Fruit fly (Drosophila melanogaster): ENCODE data around the gene hng3.

The hng3 gene

dm6 chr3L:711839-712553 lies 43.3 kb downstream of the hng3 start, which contains the start of gene CG13896 (continued):
- TF ChIP-seq bbx (GFP tag; IDR thresholded peaks at IDR 0.05; ENCODE audit: partially characterized antibody) = peak; percentile 70
- TF ChIP-seq corto (GFP tag; optimal IDR thresholded peaks at IDR 0.05) = peak; percentile 30
- TF ChIP-seq CG1832 (GFP tag; optimal IDR thresholded peaks at IDR 0.05) = no peak
- TF ChIP-seq Dref (GFP tag; IDR thresholded peaks at IDR 0.05) = peak; percentile 54
- TF ChIP-seq CG9797 (GFP tag; optimal IDR thresholded peaks at IDR 0.05) = peak; percentile 21
- TF ChIP-seq Med (GFP tag) = peak; percentile 99
- TF ChIP-seq Abd-B (GFP tag; optimal IDR thresholded peaks at IDR 0.05) = peak; percentile 77
- TF ChIP-seq pita (GFP tag; optimal IDR thresholded peaks at IDR 0.05) = peak; percentile 61
- TF ChIP-seq CG15269 (tag; optimal IDR thresholded peaks at IDR 0.05) = peak; percentile 76
- peak; percentile 77 for TF ChIP-seq CG2889 (GFP tag; IDR thresholded peaks at IDR 0.05)
- TF ChIP-seq Xbp1 (GFP tag; optimal IDR thresholded peaks at IDR 0.05) = peak; percentile 97
- no peak for TF ChIP-seq CG10321 (GFP tag; IDR thresholded peaks at IDR 0.05)
- TF ChIP-seq CG15696 (tag; optimal IDR thresholded peaks at IDR 0.05) = peak; percentile 86
- TF ChIP-seq zfh2 (GFP tag; optimal IDR thresholded peaks at IDR 0.05) = peak; percentile 76
- 0 out of 2 replicates have a peak, but pooled peaks have one; percentile 24 for TF ChIP-seq aop (GFP tag; IDR thresholded peaks at IDR 0.05)
- peak; percentile 2 for TF ChIP-seq Sry-β (GFP tag; optimal IDR thresholded peaks at IDR 0.05)
- TF ChIP-seq yki (optimal IDR thresholded peaks at IDR 0.05) = no peak
- TF ChIP-seq pb (GFP tag; optimal IDR thresholded peaks at IDR 0.05) = peak; percentile 87
- peak; percentile 69 for TF ChIP-seq H2.0 (GFP tag; IDR thresholded peaks at IDR 0.05)
- peak; percentile 79 for TF ChIP-seq Optix (GFP tag; IDR thresholded peaks at IDR 0.05)
- TF ChIP-seq HHEX (GFP tag; optimal IDR thresholded peaks at IDR 0.05) = peak; percentile 81
- peak; percentile 72 for TF ChIP-seq Ssrp (tag; optimal IDR thresholded peaks at IDR 0.05)
- peak; percentile 50 for TF ChIP-seq disco-r (GFP tag; optimal IDR thresholded peaks at IDR 0.05)
- peak; percentile 58; the same call in 2 of the 3 replicates for TF ChIP-seq vnd (GFP tag; IDR thresholded peaks at IDR 0.05; ENCODE audit: partially characterized antibody)
- TF ChIP-seq CG4328 (GFP tag; optimal IDR thresholded peaks at IDR 0.05) = peak; percentile 60
- TF ChIP-seq NfI (GFP tag; optimal IDR thresholded peaks at IDR 0.05) = peak; percentile 85
- peak; percentile 67 for TF ChIP-seq jing (GFP tag; optimal IDR thresholded peaks at IDR 0.05)

- TF ChIP-seq CG2712 (tag; optimal IDR thresholded peaks at IDR 0.05) (peak; percentile 36), CG9817 (tag; optimal IDR thresholded peaks at IDR 0.05) (no peak), CG11093 (GFP tag; IDR thresholded peaks at IDR 0.05) (no peak), Dp (GFP tag; optimal IDR thresholded peaks at IDR 0.05) (peak; percentile 23), CG43689 (GFP tag; IDR thresholded peaks at IDR 0.05) (no peak), stwl (tag; optimal IDR thresholded peaks at IDR 0.05) (peak; percentile 85), CG18619 (GFP tag; optimal IDR thresholded peaks at IDR 0.05) (no peak), Lhr (GFP tag; optimal IDR thresholded peaks at IDR 0.05) (peak; percentile 77), cg (GFP tag; optimal IDR thresholded peaks at IDR 0.05) (no peak), Rx (GFP tag; IDR thresholded peaks at IDR 0.05) (no peak), CG34376 (GFP tag; optimal IDR thresholded peaks at IDR 0.05) (no peak), tio (GFP tag; optimal IDR thresholded peaks at IDR 0.05) (peak; percentile 20), CTCF (GFP tag; optimal IDR thresholded peaks at IDR 0.05) (peak; percentile 76), gfzf (GFP tag; optimal IDR thresholded peaks at IDR 0.05) (peak; percentile 34), Dref (GFP tag; IDR thresholded peaks at IDR 0.05) (peak; percentile 47), CG12391 (tag; optimal IDR thresholded peaks at IDR 0.05) (peak; percentile 3), CG8290 (GFP tag; optimal IDR thresholded peaks at IDR 0.05) (peak; percentile 100), CG8290 (tag; optimal IDR thresholded peaks at IDR 0.05) (peak; percentile 79 to 98), psq (GFP tag; optimal IDR thresholded peaks at IDR 0.05) (no peak), fd96Cb (tag; optimal IDR thresholded peaks at IDR 0.05) (no peak), insv (GFP tag; optimal IDR thresholded peaks at IDR 0.05) (peak; percentile 60 to 98), Ptx1 (GFP tag; IDR thresholded peaks at IDR 0.05) (no peak), MTF-1 (GFP tag; optimal IDR thresholded peaks at IDR 0.05; ENCODE audit: borderline replicate concordance) (no peak), sob (GFP tag; IDR thresholded peaks at IDR 0.05) (no peak)
These were observed 44.9 kb downstream of the hng3 start, which contains the start of gene CkIIalpha-i3 for dm6 chr3L:710345-710822. CkIIalpha-i3 (minus strand) TSS chr3L:710607.

Measured in whole organism, embryonic.